Worm (Caenorhabditis elegans) whole organism, L2 larva: ENCODE measurements around the gene nspe-8.

Experiments
- C34F6.9 ChIP-seq: fragments of 150-350 bp; optimal IDR thresholded peaks from 2 replicates; lab custom pipeline; 2014; ENCODE audit warnings: missing biosample characterization, missing genetic modification characterization
- F13H6.1 ChIP-seq: sonication (generic microtip); optimal IDR thresholded peaks from 2 replicates; lab custom pipeline; 2016; ENCODE audit warnings: missing genetic modification characterization, missing compliant biosample characterization
- R02D3.7 ChIP-seq: fragments of 150-350 bp; optimal IDR thresholded peaks from 2 replicates; lab custom pipeline; 2014; ENCODE audit warnings: missing biosample characterization, missing genetic modification characterization
- Y55F3AM.14 ChIP-seq: fragments of 200-800 bp; sonication (Bioruptor generic); optimal IDR thresholded peaks from 2 replicates; lab custom pipeline; 2018; ENCODE audit warnings: mild to moderate bottlenecking, missing genetic modification characterization, missing compliant biosample characterization
- alr-1 ChIP-seq: fragments of 150-350 bp; optimal IDR thresholded peaks from 2 replicates; lab custom pipeline; 2014; ENCODE audit warnings: missing biosample characterization, missing genetic modification characterization
- ama-1 ChIP-seq: fragments of 150-350 bp; optimal IDR thresholded peaks from 2 replicates; lab custom pipeline; 2018; ENCODE audit warnings: inconsistent platforms
- blmp-1 ChIP-seq: sonication (generic microtip); optimal IDR thresholded peaks from 2 replicates; lab custom pipeline; 2017; ENCODE audit warnings: missing genetic modification characterization, mild to moderate bottlenecking, missing compliant biosample characterization, antibody characterized with exemption, moderate library complexity; ENCODE audit not compliant: insufficient read depth
- ceh-16 ChIP-seq: fragments of 150-350 bp; optimal IDR thresholded peaks from 2 replicates; lab custom pipeline; 2014; ENCODE audit warnings: missing biosample characterization, missing genetic modification characterization
- crh-2 ChIP-seq: sonication (generic microtip); optimal IDR thresholded peaks from 2 replicates; lab custom pipeline; 2017; ENCODE audit warnings: missing biosample characterization, missing genetic modification characterization
- dmd-4 ChIP-seq: sonication (generic microtip); optimal IDR thresholded peaks from 2 replicates; lab custom pipeline; 2017; ENCODE audit warnings: missing biosample characterization, missing genetic modification characterization
- elt-3 ChIP-seq: sonication (generic microtip); optimal IDR thresholded peaks from 2 replicates; lab custom pipeline; 2017; ENCODE audit warnings: missing biosample characterization, missing genetic modification characterization
- fos-1 ChIP-seq: fragments of 150-350 bp; optimal IDR thresholded peaks from 2 replicates; lab custom pipeline; 2014; ENCODE audit warnings: missing biosample characterization, missing genetic modification characterization
- gmeb-1 ChIP-seq: fragments of 150-350 bp; optimal IDR thresholded peaks from 2 replicates; lab custom pipeline; 2014; ENCODE audit warnings: missing biosample characterization, missing genetic modification characterization
- lin-11 ChIP-seq: fragments of 150-350 bp; sonication (generic microtip); optimal IDR thresholded peaks from 2 replicates; lab custom pipeline; 2014; ENCODE audit warnings: missing biosample characterization, missing genetic modification characterization, inconsistent platforms, mixed read lengths
- lin-13 ChIP-seq: fragments of 150-350 bp; optimal IDR thresholded peaks from 2 replicates; lab custom pipeline; 2014; ENCODE audit warnings: missing biosample characterization, missing genetic modification reagents, missing genetic modification characterization
- lin-39 ChIP-seq: fragments of 150-350 bp; optimal IDR thresholded peaks from 2 replicates; lab custom pipeline; 2014; ENCODE audit warnings: missing biosample characterization, missing genetic modification reagents, missing genetic modification characterization
- lsy-2 ChIP-seq, 2 experiments: fragments of 150-350 bp in 1 of 2; sonication (generic microtip) in 1 of 2; optimal IDR thresholded peaks; 2 replicates each; lab custom pipeline; 2014 to 2017; ENCODE audit warnings: missing biosample characterization in 2 of 2, missing genetic modification characterization in 2 of 2
- mdl-1 ChIP-seq, 2 experiments: fragments of 150-350 bp in 1 of 2; sonication (generic microtip) in 1 of 2; optimal IDR thresholded peaks; 2 replicates each; lab custom pipeline; 2017; ENCODE audit warnings: missing biosample characterization in 2 of 2, missing genetic modification characterization in 2 of 2
- nhr-10 ChIP-seq: sonication (generic microtip); optimal IDR thresholded peaks from 2 replicates; lab custom pipeline; 2017; ENCODE audit warnings: missing biosample characterization, missing genetic modification characterization
- nhr-11 ChIP-seq: fragments of 150-350 bp; optimal IDR thresholded peaks from 2 replicates; lab custom pipeline; 2014; ENCODE audit warnings: missing biosample characterization, missing genetic modification characterization
- nhr-12 ChIP-seq: fragments of 150-350 bp; optimal IDR thresholded peaks from 2 replicates; lab custom pipeline; 2014; ENCODE audit warnings: missing biosample characterization, missing genetic modification characterization
- nhr-129 ChIP-seq: fragments of 150-350 bp; optimal IDR thresholded peaks from 2 replicates; lab custom pipeline; 2014; ENCODE audit warnings: missing biosample characterization, missing genetic modification characterization
- nhr-21 ChIP-seq: fragments of 150-350 bp; optimal IDR thresholded peaks from 2 replicates; lab custom pipeline; 2014; ENCODE audit warnings: missing biosample characterization, missing genetic modification characterization
- nhr-23 ChIP-seq: fragments of 150-350 bp; optimal IDR thresholded peaks from 2 replicates; lab custom pipeline; 2014; ENCODE audit warnings: missing biosample characterization, missing genetic modification reagents, missing genetic modification characterization
- nhr-237 ChIP-seq: fragments of 150-350 bp; optimal IDR thresholded peaks from 2 replicates; lab custom pipeline; 2014; ENCODE audit warnings: missing biosample characterization, missing genetic modification characterization
- nhr-25 ChIP-seq: fragments of 150-350 bp; sonication (generic microtip); optimal IDR thresholded peaks from 3 replicates; lab custom pipeline; 2014; ENCODE audit warnings: missing biosample characterization, missing genetic modification characterization
- nhr-6 ChIP-seq: fragments of 150-350 bp; optimal IDR thresholded peaks from 2 replicates; lab custom pipeline; 2014; ENCODE audit warnings: missing biosample characterization, missing genetic modification characterization
- nhr-77 ChIP-seq: fragments of 150-350 bp; optimal IDR thresholded peaks from 2 replicates; lab custom pipeline; 2014; ENCODE audit warnings: missing biosample characterization, missing genetic modification characterization
- peb-1 ChIP-seq: fragments of 150-350 bp; optimal IDR thresholded peaks from 2 replicates; lab custom pipeline; 2014; ENCODE audit warnings: missing biosample characterization, missing genetic modification characterization
- sem-4 ChIP-seq: fragments of 150-350 bp; optimal IDR thresholded peaks from 2 replicates; lab custom pipeline; 2014; ENCODE audit warnings: missing biosample characterization, missing genetic modification reagents, missing genetic modification characterization
- skn-1 ChIP-seq: sonication (generic microtip); optimal IDR thresholded peaks from 2 replicates; lab custom pipeline; 2017; ENCODE audit warnings: missing biosample characterization, missing genetic modification characterization
- sma-3 ChIP-seq: sonication (generic microtip); optimal IDR thresholded peaks from 2 replicates; lab custom pipeline; 2016; ENCODE audit warnings: missing genetic modification reagents, missing genetic modification characterization, missing compliant biosample characterization
- sma-9 ChIP-seq, 2 experiments: fragments of 150-350 bp in 1 of 2; sonication (generic microtip) in 1 of 2; optimal IDR thresholded peaks; 2 replicates each; lab custom pipeline; 2014 to 2016; ENCODE audit warnings: missing genetic modification characterization in 2 of 2, mild to moderate bottlenecking in 1 of 2, missing biosample characterization in 1 of 2, missing compliant biosample characterization in 1 of 2, missing genetic modification reagents in 1 of 2, moderate library complexity in 1 of 2
- snpc-4 ChIP-seq: fragments of 150-350 bp; optimal IDR thresholded peaks from 2 replicates; lab custom pipeline; 2014; ENCODE audit warnings: missing biosample characterization, missing genetic modification characterization
- unc-39 ChIP-seq: fragments of 150-350 bp; optimal IDR thresholded peaks from 2 replicates; lab custom pipeline; 2014; ENCODE audit warnings: missing biosample characterization, missing genetic modification characterization
- unc-55 ChIP-seq: fragments of 150-350 bp; sonication (generic microtip); optimal IDR thresholded peaks from 3 replicates; lab custom pipeline; 2014; ENCODE audit warnings: missing biosample characterization, missing genetic modification reagents, missing genetic modification characterization
- unc-62 ChIP-seq: fragments of 150-350 bp; optimal IDR thresholded peaks from 2 replicates; lab custom pipeline; 2014; ENCODE audit warnings: missing biosample characterization, missing genetic modification reagents, missing genetic modification characterization
- zag-1 ChIP-seq: fragments of 150-350 bp; optimal IDR thresholded peaks from 2 replicates; lab custom pipeline; 2014; ENCODE audit warnings: missing biosample characterization, missing genetic modification characterization
- ztf-1 ChIP-seq: fragments of 200-800 bp; sonication (Bioruptor generic); conservative IDR thresholded peaks from 2 replicates; pipeline ENCODE4 v1.3.6; 2022; ENCODE audit warnings: missing genetic modification characterization, missing compliant biosample characterization
- ztf-4 ChIP-seq: fragments of 150-350 bp; optimal IDR thresholded peaks from 2 replicates; lab custom pipeline; 2014; ENCODE audit warnings: missing biosample characterization, missing genetic modification characterization

Gene nspe-8

ce11 chrII:12616081-12616480 is 5.7 kb downstream of the nspe-8 start, which contains the start of gene nspe-6:
Gene nspe-6 (minus strand): TSS chrII:12616181.
- TF ChIP-seq R02D3.7 (tag; lab: Kevin White, UChicago): no peak
- no peak for TF ChIP-seq nhr-237 (tag; lab: Kevin White, UChicago)
- no peak for TF ChIP-seq peb-1 (tag; lab: Kevin White, UChicago)
- TF ChIP-seq sem-4: no peak
- no peak for TF ChIP-seq gmeb-1
- TF ChIP-seq nhr-77: no peak
- TF ChIP-seq nhr-129 (tag; lab: Kevin White, UChicago): no peak
- no peak for TF ChIP-seq sma-3
- no peak for TF ChIP-seq Y55F3AM.14 (GFP tag; lab: Kevin White, UChicago)
- TF ChIP-seq zag-1 (tag; lab: Kevin White, UChicago): no peak
- TF ChIP-seq lsy-2 (tag; optimal IDR thresholded peaks at IDR 0.05; lab: Kevin White, UChicago): no peak
- TF ChIP-seq crh-2 (tag; lab: Kevin White, UChicago): no peak
- TF ChIP-seq ama-1 (lab: Kevin White, UChicago): no peak
- TF ChIP-seq sma-9 (GFP tag; optimal IDR thresholded peaks at IDR 0.05; lab: Kevin White, UChicago): no peak
- no peak for TF ChIP-seq sma-9 (tag; optimal IDR thresholded peaks at IDR 0.05; lab: Kevin White, UChicago)
- no peak for TF ChIP-seq F13H6.1 (tag; lab: Kevin White, UChicago)
- no peak for TF ChIP-seq unc-62 (GFP tag; lab: Kevin White, UChicago)
- no peak for TF ChIP-seq blmp-1 (tag; lab: Kevin White, UChicago)

ce11 chrII:12615413-12615812 is 6.3 kb downstream of the nspe-8 start:
- peak; percentile 42 for TF ChIP-seq sma-3
- TF ChIP-seq sma-9 (GFP tag; optimal IDR thresholded peaks at IDR 0.05; lab: Kevin White, UChicago): peak; percentile 94
- TF ChIP-seq sma-9 (tag; optimal IDR thresholded peaks at IDR 0.05; lab: Kevin White, UChicago): no peak
- TF ChIP-seq unc-55: no peak
- TF ChIP-seq nhr-129 (tag; lab: Kevin White, UChicago): no peak
- no peak for TF ChIP-seq lin-39 (tag; lab: Kevin White, UChicago)
- TF ChIP-seq, all 48 proteins: peak for 2

DNA sequence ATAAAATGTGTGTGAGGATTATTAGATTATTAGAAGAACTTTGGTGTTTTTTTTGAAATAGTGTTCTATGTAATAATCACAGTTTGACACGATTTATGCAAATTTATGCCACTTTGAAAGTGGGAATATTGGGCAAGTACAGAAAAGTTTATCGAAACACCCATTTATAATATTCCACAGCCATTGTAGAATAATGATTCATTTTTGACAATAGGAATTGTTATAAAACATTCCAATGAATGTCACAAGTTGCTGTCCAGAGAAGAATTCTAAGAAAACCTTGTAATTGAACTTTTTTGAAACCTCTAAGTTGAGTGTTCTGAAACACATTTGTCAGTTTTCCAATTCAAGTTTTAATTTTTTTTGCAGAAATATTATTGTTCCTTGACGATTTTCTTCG is 9.5 kb downstream of the nspe-8 start, which contains the start of gene nspe-4:
Gene nspe-4 (plus strand): TSS at position 301 of the 400 bp plus-strand sequence.
- no peak for TF ChIP-seq C34F6.9
- TF ChIP-seq nhr-21: no peak
- TF ChIP-seq unc-39 (tag; lab: Kevin White, UChicago): no peak
- TF ChIP-seq nhr-10 (tag; lab: Kevin White, UChicago): no peak
- TF ChIP-seq sma-3: no peak
- TF ChIP-seq lin-13 (GFP tag; lab: Kevin White, UChicago): no peak
- TF ChIP-seq nhr-25: no peak
- no peak for TF ChIP-seq nhr-12 (tag; lab: Kevin White, UChicago)
- TF ChIP-seq nhr-23 (tag; lab: Kevin White, UChicago): no peak
- TF ChIP-seq fos-1 (tag; lab: Kevin White, UChicago): no peak
- no peak for TF ChIP-seq nhr-11 (tag; lab: Kevin White, UChicago)
- no peak for TF ChIP-seq skn-1 (tag; lab: Kevin White, UChicago)
- TF ChIP-seq zag-1 (tag; lab: Kevin White, UChicago): no peak
- no peak for TF ChIP-seq ztf-1 (GFP tag; lab: Robert Waterston, UW)
- TF ChIP-seq unc-62 (GFP tag; lab: Kevin White, UChicago): no peak
- no peak for TF ChIP-seq unc-55
- TF ChIP-seq elt-3: no peak
- no peak for TF ChIP-seq alr-1 (tag; lab: Kevin White, UChicago)
- no peak for TF ChIP-seq lin-11 (tag; lab: Kevin White, UChicago)
- TF ChIP-seq, all 48 proteins: peak for 0

DNA sequence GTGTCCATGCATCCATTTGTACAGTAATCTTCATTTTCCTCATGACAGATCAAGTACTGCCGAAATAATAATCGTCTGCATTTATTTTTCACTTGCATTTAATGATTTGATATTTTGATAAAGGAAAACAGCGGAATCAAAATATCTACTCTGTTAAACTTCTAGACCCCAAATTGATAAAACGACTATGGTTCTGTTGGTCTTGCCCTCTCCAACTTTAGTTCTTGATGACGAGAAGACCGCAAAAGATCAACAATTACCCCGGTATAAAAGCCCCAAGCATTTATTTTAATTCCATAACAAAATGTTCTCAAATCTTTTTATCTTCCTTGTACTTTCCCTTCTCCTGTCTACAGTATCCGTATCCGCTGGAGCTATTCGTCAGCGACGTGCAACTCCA is 13.1 kb downstream of the nspe-8 start, which contains the start of gene Y38E10A.9:
Gene Y38E10A.9 (plus strand): TSS at position 301 of the 400 bp plus-strand sequence.
- TF ChIP-seq nhr-6 (tag; lab: Kevin White, UChicago): no peak
- TF ChIP-seq lsy-2 (tag; optimal IDR thresholded peaks at IDR 0.05; lab: Kevin White, UChicago): no peak
- TF ChIP-seq fos-1 (tag; lab: Kevin White, UChicago): no peak
- no peak for TF ChIP-seq nhr-11 (tag; lab: Kevin White, UChicago)
- TF ChIP-seq skn-1 (tag; lab: Kevin White, UChicago): no peak
- TF ChIP-seq nhr-21: no peak
- TF ChIP-seq snpc-4: no peak
- no peak for TF ChIP-seq ztf-1 (GFP tag; lab: Robert Waterston, UW)
- TF ChIP-seq nhr-23 (tag; lab: Kevin White, UChicago): no peak
- no peak for TF ChIP-seq lin-39 (tag; lab: Kevin White, UChicago)
- no peak for TF ChIP-seq unc-62 (GFP tag; lab: Kevin White, UChicago)
- no peak for TF ChIP-seq dmd-4 (tag; lab: Kevin White, UChicago)
- no peak for TF ChIP-seq ztf-4 (tag; lab: Kevin White, UChicago)
- no peak for TF ChIP-seq zag-1 (tag; lab: Kevin White, UChicago)
- TF ChIP-seq sma-3: no peak
- no peak for TF ChIP-seq nhr-12 (tag; lab: Kevin White, UChicago)
- TF ChIP-seq ceh-16 (tag; lab: Kevin White, UChicago): no peak
- TF ChIP-seq unc-55: no peak
- no peak for TF ChIP-seq mdl-1 (tag; optimal IDR thresholded peaks at IDR 0.05; lab: Kevin White, UChicago)
- no peak for TF ChIP-seq elt-3
